Worm (Caenorhabditis elegans) whole organism, L1 larva: Measurements from ENCODE around the gene del-8.

ENCODE experiments used
- ces-1 ChIP-seq: fragments of 150-350 bp; optimal IDR thresholded peaks from 2 replicates; lab custom pipeline; 2014; ENCODE audit warnings: missing biosample characterization, missing genetic modification reagents, missing genetic modification characterization
- egl-13 ChIP-seq: sonication (generic microtip); optimal IDR thresholded peaks from 2 replicates; lab custom pipeline; 2016; ENCODE audit warnings: missing genotype, missing genetic modification reagents, missing genetic modification characterization, missing compliant biosample characterization
- hlh-4 ChIP-seq: sonication (generic microtip); optimal IDR thresholded peaks from 2 replicates; lab custom pipeline; 2016; ENCODE audit warnings: mild to moderate bottlenecking, missing genetic modification characterization, missing compliant biosample characterization
- mdl-1 ChIP-seq, 2 experiments: fragments of 150-350 bp; optimal IDR thresholded peaks; 2 replicates each; lab custom pipeline; 2014 to 2017; ENCODE audit warnings: missing biosample characterization in 2 of 2, missing genetic modification characterization in 2 of 2, inconsistent platforms in 1 of 2
- mep-1 ChIP-seq: fragments of 150-350 bp; optimal IDR thresholded peaks from 2 replicates; lab custom pipeline; 2014; ENCODE audit warnings: missing biosample characterization, missing genetic modification characterization
- nhr-76 ChIP-seq: sonication (generic microtip); optimal IDR thresholded peaks from 2 replicates; lab custom pipeline; 2017; ENCODE audit warnings: missing biosample characterization, missing genetic modification characterization
- skn-1 ChIP-seq: fragments of 150-350 bp; optimal IDR thresholded peaks from 2 replicates; lab custom pipeline; 2014; ENCODE audit warnings: missing biosample characterization, missing genetic modification characterization

- no peak for TF ChIP-seq mdl-1 (tag; optimal IDR thresholded peaks at IDR 0.05; lab: Kevin White, UChicago)
- TF ChIP-seq ces-1 = no peak
- no peak for TF ChIP-seq hlh-4 (tag; lab: Kevin White, UChicago)
- TF ChIP-seq egl-13 (tag; lab: Kevin White, UChicago) = no peak
- TF ChIP-seq nhr-76 (tag; lab: Kevin White, UChicago) = no peak
- TF ChIP-seq mep-1 = peak; percentile 38
- no peak for TF ChIP-seq skn-1 (tag; lab: Kevin White, UChicago)
Measured at ce11 chrX:9544405-9544804, 44.8 kb upstream of the del-8 start.
